Worm (Caenorhabditis elegans) whole organism, L3 larva: ENCODE data around the gene acr-20.
A peak's percentile ranks its signal among the peaks of the same experiment; 100 is the strongest.

Source experiments
- R02D3.7 ChIP-seq: fragments of 150-350 bp; optimal IDR thresholded peaks from 2 replicates; lab custom pipeline; 2014; ENCODE audit warnings: missing biosample characterization, missing genetic modification characterization
- ZK546.5 ChIP-seq: sonication (generic microtip); optimal IDR thresholded peaks from 2 replicates; lab custom pipeline; 2017; ENCODE audit warnings: missing biosample characterization, missing genetic modification characterization
- aly-2 ChIP-seq: fragments of 150-350 bp; optimal IDR thresholded peaks from 2 replicates; lab custom pipeline; 2014; ENCODE audit warnings: missing biosample characterization, missing genetic modification characterization
- ceh-16 ChIP-seq: sonication (generic microtip); optimal IDR thresholded peaks from 2 replicates; lab custom pipeline; 2017; ENCODE audit warnings: missing biosample characterization, missing genetic modification characterization
- ceh-28 ChIP-seq: fragments of 150-350 bp; optimal IDR thresholded peaks from 2 replicates; lab custom pipeline; 2014; ENCODE audit warnings: missing biosample characterization, missing genetic modification reagents, missing genetic modification characterization
- ceh-82 ChIP-seq: fragments of 150-350 bp; optimal IDR thresholded peaks from 2 replicates; lab custom pipeline; 2014; ENCODE audit warnings: missing biosample characterization, missing genetic modification characterization
- ceh-9 ChIP-seq: sonication (generic microtip); optimal IDR thresholded peaks from 2 replicates; lab custom pipeline; 2018; ENCODE audit warnings: missing biosample characterization, missing genetic modification characterization
- egl-5 ChIP-seq: fragments of 150-350 bp; optimal IDR thresholded peaks from 2 replicates; lab custom pipeline; 2017; ENCODE audit warnings: missing biosample characterization, missing genetic modification reagents, missing genetic modification characterization, inconsistent platforms
- elt-1 ChIP-seq: fragments of 150-350 bp; optimal IDR thresholded peaks from 2 replicates; lab custom pipeline; 2014; ENCODE audit warnings: missing biosample characterization, missing genetic modification characterization
- elt-2 ChIP-seq: sonication (generic microtip); optimal IDR thresholded peaks from 2 replicates; lab custom pipeline; 2016; ENCODE audit warnings: missing genetic modification reagents, mild to moderate bottlenecking, missing genetic modification characterization, missing compliant biosample characterization
- elt-3 ChIP-seq, 3 experiments: fragments of 150-350 bp in 1 of 3; sonication (generic microtip) in 2 of 3; optimal IDR thresholded peaks; 2 replicates in 2 of 3; 4 replicates in 1 of 3; lab custom pipeline; 2014 to 2017; ENCODE audit warnings: missing biosample characterization in 3 of 3, missing genetic modification characterization in 3 of 3
- eor-1 ChIP-seq, 2 experiments: fragments of 150-350 bp; optimal IDR thresholded peaks; 2 replicates each; lab custom pipeline; 2014 to 2018; ENCODE audit warnings: missing biosample characterization in 2 of 2, missing genetic modification characterization in 2 of 2
- fkh-10 ChIP-seq: sonication (generic microtip); optimal IDR thresholded peaks from 2 replicates; lab custom pipeline; 2017; ENCODE audit warnings: missing biosample characterization, missing genetic modification reagents, missing genetic modification characterization
- fkh-2 ChIP-seq: fragments of 150-350 bp; optimal IDR thresholded peaks from 2 replicates; lab custom pipeline; 2014; ENCODE audit warnings: missing biosample characterization, missing genetic modification reagents, missing genetic modification characterization
- fos-1 ChIP-seq: fragments of 150-350 bp; optimal IDR thresholded peaks from 2 replicates; lab custom pipeline; 2014; ENCODE audit warnings: missing biosample characterization, missing genetic modification characterization
- hmg-11 ChIP-seq: sonication (generic microtip); optimal IDR thresholded peaks from 2 replicates; lab custom pipeline; 2016; ENCODE audit warnings: missing genetic modification characterization, missing compliant biosample characterization
- jun-1 ChIP-seq: fragments of 150-350 bp; optimal IDR thresholded peaks from 2 replicates; lab custom pipeline; 2014; ENCODE audit warnings: missing biosample characterization, missing genetic modification reagents, missing genetic modification characterization
- lin-39 ChIP-seq: fragments of 150-350 bp; optimal IDR thresholded peaks from 2 replicates; lab custom pipeline; 2018; ENCODE audit warnings: missing biosample characterization, missing genetic modification reagents, missing genetic modification characterization
- lsy-12 ChIP-seq: sonication (generic microtip); optimal IDR thresholded peaks from 2 replicates; lab custom pipeline; 2016; ENCODE audit warnings: mild to moderate bottlenecking, missing genetic modification characterization, missing compliant biosample characterization
- mdl-1 ChIP-seq: fragments of 150-350 bp; optimal IDR thresholded peaks from 2 replicates; lab custom pipeline; 2014; ENCODE audit warnings: missing biosample characterization, missing genetic modification characterization
- mml-1 ChIP-seq: fragments of 150-350 bp; sonication (generic microtip); optimal IDR thresholded peaks from 3 replicates; lab custom pipeline; 2014; ENCODE audit warnings: missing biosample characterization, missing genetic modification characterization
- nfya-1 ChIP-seq: sonication (generic microtip); optimal IDR thresholded peaks from 2 replicates; lab custom pipeline; 2017; ENCODE audit warnings: missing genetic modification characterization, mild to moderate bottlenecking, missing compliant biosample characterization, antibody characterized with exemption, moderate library complexity; ENCODE audit not compliant: insufficient read depth
- nhr-12 ChIP-seq: fragments of 150-350 bp; optimal IDR thresholded peaks from 2 replicates; lab custom pipeline; 2014; ENCODE audit warnings: missing biosample characterization, missing genetic modification characterization
- nhr-23 ChIP-seq: fragments of 150-350 bp; optimal IDR thresholded peaks from 2 replicates; lab custom pipeline; 2014; ENCODE audit warnings: missing biosample characterization, missing genetic modification reagents, missing genetic modification characterization
- nhr-25 ChIP-seq: sonication (generic microtip); optimal IDR thresholded peaks from 2 replicates; lab custom pipeline; 2017; ENCODE audit warnings: missing biosample characterization, missing genetic modification characterization
- nhr-28 ChIP-seq: fragments of 150-350 bp; optimal IDR thresholded peaks from 2 replicates; lab custom pipeline; 2014; ENCODE audit warnings: missing biosample characterization, missing genetic modification characterization
- nhr-43 ChIP-seq: sonication (generic microtip); optimal IDR thresholded peaks from 2 replicates; lab custom pipeline; 2016; ENCODE audit warnings: mild to moderate bottlenecking, missing genetic modification characterization, missing compliant biosample characterization; ENCODE audit not compliant: poor library complexity, severe bottlenecking
- nhr-67 ChIP-seq: fragments of 150-350 bp; optimal IDR thresholded peaks from 2 replicates; lab custom pipeline; 2014; ENCODE audit warnings: missing biosample characterization, missing genetic modification characterization
- nhr-76 ChIP-seq: fragments of 150-350 bp; sonication (generic microtip); optimal IDR thresholded peaks from 5 replicates; lab custom pipeline; 2014; ENCODE audit warnings: missing biosample characterization, missing genetic modification characterization
- nhr-77 ChIP-seq: fragments of 150-350 bp; optimal IDR thresholded peaks from 2 replicates; lab custom pipeline; 2014; ENCODE audit warnings: missing biosample characterization, missing genetic modification characterization
- pha-4 ChIP-seq: fragments of 150-350 bp; optimal IDR thresholded peaks from 2 replicates; lab custom pipeline; 2014; ENCODE audit warnings: missing biosample characterization, missing genetic modification reagents, missing genetic modification characterization
- pqm-1 ChIP-seq: fragments of 150-350 bp; optimal IDR thresholded peaks from 2 replicates; lab custom pipeline; 2017; ENCODE audit warnings: missing biosample characterization, missing genetic modification characterization, inconsistent platforms
- sea-2 ChIP-seq: fragments of 150-350 bp; sonication (generic microtip); optimal IDR thresholded peaks from 4 replicates; lab custom pipeline; 2014; ENCODE audit warnings: missing biosample characterization, missing genetic modification reagents, missing genetic modification characterization
- skn-1 ChIP-seq: fragments of 150-350 bp; optimal IDR thresholded peaks from 2 replicates; lab custom pipeline; 2014; ENCODE audit warnings: missing biosample characterization, missing genetic modification characterization
- snpc-4 ChIP-seq: fragments of 150-350 bp; optimal IDR thresholded peaks from 2 replicates; lab custom pipeline; 2014; ENCODE audit warnings: missing biosample characterization, missing genetic modification characterization
- unc-39 ChIP-seq: sonication (generic microtip); optimal IDR thresholded peaks from 4 replicates; lab custom pipeline; 2017; ENCODE audit warnings: missing biosample characterization, missing genetic modification characterization
- unc-62 ChIP-seq: fragments of 150-350 bp; sonication (generic microtip); optimal IDR thresholded peaks from 4 replicates; lab custom pipeline; 2014; ENCODE audit warnings: missing biosample characterization, missing genetic modification reagents, missing genetic modification characterization
- ztf-11 ChIP-seq: fragments of 150-350 bp; optimal IDR thresholded peaks from 2 replicates; lab custom pipeline; 2014; ENCODE audit warnings: missing biosample characterization, missing genetic modification characterization
- ztf-4 ChIP-seq: fragments of 150-350 bp; optimal IDR thresholded peaks from 2 replicates; lab custom pipeline; 2014; ENCODE audit warnings: missing biosample characterization, missing genetic modification characterization

The acr-20 gene

DNA sequence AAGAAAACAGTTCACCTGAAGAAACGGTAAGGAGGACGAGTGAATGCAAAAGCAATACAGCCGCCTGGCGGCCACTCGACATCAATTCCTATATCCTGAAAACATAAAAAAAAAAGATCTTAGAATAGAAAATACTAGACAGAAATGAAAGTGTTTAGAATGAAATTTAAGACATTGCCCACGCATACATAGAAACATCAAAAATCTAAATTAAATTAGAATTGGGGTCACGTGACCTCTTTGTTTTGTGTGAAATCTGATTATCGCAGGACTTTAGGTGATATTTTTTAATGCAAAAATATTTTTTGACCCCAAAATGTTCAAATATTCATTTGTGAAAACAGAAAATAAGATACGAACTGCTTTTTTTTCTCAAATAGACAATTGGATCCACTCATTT is at the start of gene acr-20:
acr-20 (minus strand) TSS at position 101 of the 400 bp plus-strand sequence.
- no peak for TF ChIP-seq aly-2 (tag; lab: Kevin White, UChicago)
- no peak for TF ChIP-seq ztf-4 (tag; lab: Kevin White, UChicago)
- no peak for TF ChIP-seq snpc-4
- no peak for TF ChIP-seq mml-1
- TF ChIP-seq pqm-1 (tag; lab: Kevin White, UChicago): no peak
- no peak for TF ChIP-seq unc-39 (tag; lab: Kevin White, UChicago)
- TF ChIP-seq nfya-1 (tag; lab: Kevin White, UChicago): no peak
- no peak for TF ChIP-seq nhr-76 (tag; lab: Kevin White, UChicago)
- no peak for TF ChIP-seq elt-2 (tag; lab: Kevin White, UChicago)
- TF ChIP-seq ceh-28 (tag; lab: Kevin White, UChicago): no peak
- no peak for TF ChIP-seq sea-2 (GFP tag; lab: Kevin White, UChicago)
- TF ChIP-seq fkh-10 (GFP tag; lab: Kevin White, UChicago): no peak
- TF ChIP-seq pha-4 (tag; lab: Kevin White, UChicago): no peak
- no peak for TF ChIP-seq ceh-9 (tag; lab: Kevin White, UChicago)
- no peak for TF ChIP-seq hmg-11 (tag; lab: Kevin White, UChicago)
- TF ChIP-seq nhr-43: no peak
- no peak for TF ChIP-seq R02D3.7
- no peak for TF ChIP-seq ztf-11 (tag; lab: Kevin White, UChicago)
- no peak for TF ChIP-seq nhr-23 (tag; lab: Kevin White, UChicago)
- TF ChIP-seq unc-62 (GFP tag; lab: Kevin White, UChicago): no peak

DNA sequence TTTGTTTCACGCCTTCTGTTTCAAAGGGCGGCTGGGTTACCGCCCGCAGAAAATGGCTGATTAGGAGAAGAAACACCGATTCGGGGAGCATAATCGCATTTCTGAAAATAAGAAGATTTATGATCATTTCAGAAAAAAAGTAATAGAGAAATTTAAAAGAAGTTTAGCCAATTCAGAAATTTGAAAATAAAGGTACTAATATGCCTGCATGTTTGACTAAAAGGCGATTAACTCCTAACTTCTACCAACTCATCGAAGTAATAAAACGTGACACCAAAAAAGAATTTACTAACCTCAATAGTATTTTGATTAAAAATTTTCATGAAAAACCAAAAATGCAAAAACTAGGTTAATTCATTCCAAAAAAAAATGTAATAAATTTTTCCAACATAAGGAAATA is 47.1 kb upstream of the acr-20 start, which contains the start of gene plx-2:
plx-2 (minus strand) TSS at position 101 of the 400 bp plus-strand sequence.
- TF ChIP-seq nhr-77 (tag; lab: Kevin White, UChicago) (no peak), jun-1 (tag; lab: Kevin White, UChicago) (no peak), ceh-9 (tag; lab: Kevin White, UChicago) (no peak), nhr-28 (tag; lab: Kevin White, UChicago) (no peak), mml-1 (no peak), ZK546.5 (no peak), unc-39 (tag; lab: Kevin White, UChicago) (no peak), fkh-10 (GFP tag; lab: Kevin White, UChicago) (no peak), nhr-25 (no peak), lin-39 (no peak), eor-1 (tag; optimal IDR thresholded peaks at IDR 0.05; lab: Kevin White, UChicago) (no peak), fkh-2 (tag; lab: Kevin White, UChicago) (no peak), aly-2 (tag; lab: Kevin White, UChicago) (no peak), nhr-76 (tag; lab: Kevin White, UChicago) (no peak), fos-1 (tag; lab: Kevin White, UChicago) (no peak), ceh-82 (tag; lab: Kevin White, UChicago) (no peak)

DNA sequence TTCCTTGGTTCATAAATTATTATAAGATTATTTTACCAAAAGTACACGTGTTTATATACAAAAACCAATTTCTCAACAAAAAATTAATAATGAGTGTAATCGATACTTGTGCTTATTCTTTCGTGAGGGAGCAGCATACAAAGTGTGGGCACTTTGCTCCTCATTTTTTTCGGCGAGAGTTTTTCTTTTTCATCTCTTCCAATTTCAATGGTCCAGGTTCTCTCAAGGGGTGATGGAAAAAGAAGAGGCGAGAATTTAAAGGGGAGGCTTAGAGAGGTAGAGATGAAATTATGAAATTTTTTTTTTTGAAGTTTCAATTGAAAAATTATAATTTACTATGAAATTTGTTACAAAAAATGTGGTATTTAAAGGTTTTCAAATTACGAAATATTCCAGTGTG is 39.3 kb upstream of the acr-20 start:
- TF ChIP-seq ztf-4 (tag; lab: Kevin White, UChicago) (no peak), ceh-9 (tag; lab: Kevin White, UChicago) (no peak), elt-3 (tag; optimal IDR thresholded peaks at IDR 0.05; lab: Kevin White, UChicago) (no peak), elt-1 (tag; lab: Kevin White, UChicago) (no peak), lin-39 (no peak), unc-62 (GFP tag; lab: Kevin White, UChicago) (no peak), nhr-76 (tag; lab: Kevin White, UChicago) (no peak), nhr-43 (no peak), fkh-10 (GFP tag; lab: Kevin White, UChicago) (no peak), nhr-25 (no peak)

DNA sequence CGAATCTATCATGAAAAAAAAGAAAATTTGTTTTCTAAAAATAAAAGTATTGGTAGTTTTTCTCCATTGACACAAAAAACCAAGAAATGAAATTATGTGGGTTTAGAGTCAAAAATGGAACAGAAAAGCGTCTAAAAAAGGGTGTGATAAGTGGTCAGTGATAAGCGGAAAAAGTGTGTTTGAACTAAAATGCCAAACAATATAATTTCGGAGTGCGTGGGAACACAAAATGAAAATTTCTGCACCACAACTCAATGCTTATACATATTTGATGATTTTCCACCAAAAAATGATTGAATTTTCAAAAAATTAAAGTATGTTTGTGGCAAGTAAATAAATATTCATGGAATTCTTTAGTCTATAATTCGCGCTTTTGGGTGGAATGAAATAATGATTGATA is 37.7 kb upstream of the acr-20 start:
- TF ChIP-seq mdl-1 (tag; lab: Kevin White, UChicago): no peak
- peak; percentile 34 for TF ChIP-seq elt-2 (tag; lab: Kevin White, UChicago)

DNA sequence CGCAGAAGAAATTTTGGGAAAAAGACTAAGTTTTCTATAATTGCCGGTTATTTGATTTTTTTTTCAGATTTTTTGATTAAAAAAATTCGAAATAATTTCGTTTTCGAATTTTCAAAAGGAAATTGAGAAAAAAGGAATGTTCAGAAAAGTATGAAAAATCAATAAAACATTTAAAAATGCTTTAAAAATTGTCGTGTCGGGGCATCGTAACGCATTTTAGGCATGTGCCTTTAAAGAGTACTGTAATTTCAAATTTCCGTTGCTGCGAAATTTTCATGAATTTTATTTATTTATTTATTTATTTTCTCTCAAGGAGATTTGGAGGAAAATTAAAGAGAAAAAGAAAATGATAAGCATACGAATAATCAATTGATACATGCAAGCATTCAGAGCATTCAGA is 36.0 kb upstream of the acr-20 start:
- TF ChIP-seq hmg-11 (tag; lab: Kevin White, UChicago) (no peak), ceh-16 (tag; lab: Kevin White, UChicago) (no peak), ceh-28 (tag; lab: Kevin White, UChicago) (no peak), mdl-1 (tag; lab: Kevin White, UChicago) (no peak), aly-2 (tag; lab: Kevin White, UChicago) (no peak), lsy-12 (tag; lab: Kevin White, UChicago) (no peak), nhr-67 (tag; lab: Kevin White, UChicago) (no peak), ceh-9 (tag; lab: Kevin White, UChicago) (no peak), ztf-4 (tag; lab: Kevin White, UChicago) (no peak), elt-2 (tag; lab: Kevin White, UChicago) (no peak), ceh-82 (tag; lab: Kevin White, UChicago) (no peak), elt-3 (tag; optimal IDR thresholded peaks at IDR 0.05; lab: Kevin White, UChicago) (no peak), R02D3.7 (no peak), jun-1 (tag; lab: Kevin White, UChicago) (no peak), egl-5 (tag; lab: Kevin White, UChicago) (no peak), lin-39 (no peak), nhr-12 (tag; lab: Kevin White, UChicago) (no peak), fos-1 (tag; lab: Kevin White, UChicago) (no peak), skn-1 (tag; lab: Kevin White, UChicago) (no peak)
